Comparison of ENCODE assay signal across 5 fruit fly cellular contexts in the genomic region with DNA sequence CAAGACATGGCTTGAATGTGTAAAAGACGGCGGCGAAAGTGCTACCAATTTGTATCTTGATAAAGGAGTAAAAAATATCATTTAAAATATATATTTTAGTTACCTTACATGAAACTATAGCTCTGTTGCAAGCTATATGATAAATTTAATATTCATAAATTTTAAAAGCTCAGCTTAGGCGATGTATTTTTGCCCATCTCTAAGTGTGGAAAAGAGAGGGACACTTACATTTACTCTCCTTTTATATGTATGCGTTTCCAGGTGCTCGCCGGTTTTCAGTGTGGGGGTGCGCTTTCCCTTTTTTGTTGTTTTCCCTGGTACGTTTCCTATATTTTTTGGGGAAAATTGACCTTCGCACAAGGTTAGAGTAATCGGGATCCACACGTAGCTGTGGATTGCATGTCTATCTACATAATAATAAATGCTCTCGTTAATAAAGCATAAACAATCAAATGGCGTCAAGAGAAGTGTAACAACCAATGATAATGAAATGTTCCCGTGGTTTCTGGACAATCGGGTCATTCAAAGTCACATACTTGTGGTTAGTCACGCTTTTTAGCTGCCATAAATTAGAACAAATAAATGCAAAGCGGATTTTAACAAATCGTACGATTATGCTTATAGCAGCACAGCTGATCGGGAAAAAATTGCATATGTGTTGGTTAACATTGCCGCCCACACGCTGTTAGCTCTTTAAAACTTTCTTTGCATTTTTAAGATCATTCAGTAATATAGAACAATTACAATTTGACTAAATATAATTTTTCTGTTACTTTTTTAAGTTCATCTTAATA.
TF ChIP-seq lines count a peak whose summit lies in the region.

No protein-coding gene starts in this region.

TF ChIP-seq in whole organism, adult, 20 proteins besides CTCF, POLR2A, EP300 and RAD21 (continued from another document):
- TF ChIP-seq CG11617 (GFP tag; optimal IDR thresholded peaks at IDR 0.05; lab: Kevin White, UChicago) (peak; percentile 100), pad (GFP tag; optimal IDR thresholded peaks at IDR 0.05; lab: Kevin White, UChicago) (peak; percentile 45), cic (GFP tag; optimal IDR thresholded peaks at IDR 0.05; lab: Kevin White, UChicago) (peak; percentile 97), ovo (GFP tag; optimal IDR thresholded peaks at IDR 0.05; lab: Kevin White, UChicago) (peak; percentile 99)

TF ChIP-seq in whole organism, embryonic, 481 proteins besides CTCF, POLR2A, EP300 and RAD21 (continued from another document and continues in another):
- TF ChIP-seq CG30020 (tag; optimal IDR thresholded peaks at IDR 0.05; lab: Kevin White, UChicago): peak; percentile 88
- TF ChIP-seq Usf (GFP tag; optimal IDR thresholded peaks at IDR 0.05; lab: Kevin White, UChicago): peak; percentile 97
- peak; percentile 86 for TF ChIP-seq CG12744 (GFP tag; optimal IDR thresholded peaks at IDR 0.05; lab: Kevin White, UChicago)
- TF ChIP-seq Max (GFP tag; optimal IDR thresholded peaks at IDR 0.05; lab: Kevin White, UChicago): peak; percentile 95
- TF ChIP-seq insv (GFP tag; optimal IDR thresholded peaks at IDR 0.05; lab: Kevin White, UChicago): peak in 1 of 2 experiments; percentile 88
- TF ChIP-seq z (GFP tag; IDR thresholded peaks at IDR 0.05; lab: Robert Waterston, UW): 0 out of 3 replicates have a peak, but pooled peaks have one; percentile 42
- TF ChIP-seq CG43689 (GFP tag; IDR thresholded peaks at IDR 0.05; lab: Robert Waterston, UW): peak; percentile 89
- TF ChIP-seq Adf1 (GFP tag; IDR thresholded peaks at IDR 0.05; lab: Robert Waterston, UW): peak; percentile 87
- peak in 1 of 2 experiments; percentile 98 for TF ChIP-seq eve (GFP tag; optimal IDR thresholded peaks at IDR 0.05; lab: Kevin White, UChicago)
- TF ChIP-seq dm (GFP tag; optimal IDR thresholded peaks at IDR 0.05; lab: Kevin White, UChicago): peak; percentile 78
- TF ChIP-seq Dad (GFP tag; optimal IDR thresholded peaks at IDR 0.05; lab: Kevin White, UChicago): peak; percentile 87
- TF ChIP-seq da (GFP tag; optimal IDR thresholded peaks at IDR 0.05; lab: Kevin White, UChicago): no peak
- TF ChIP-seq Drgx (GFP tag; IDR thresholded peaks at IDR 0.05; lab: Robert Waterston, UW): peak; percentile 97
- TF ChIP-seq CG2120 (GFP tag; optimal IDR thresholded peaks at IDR 0.05; lab: Kevin White, UChicago): peak; percentile 98
- TF ChIP-seq al (GFP tag; IDR thresholded peaks at IDR 0.05; lab: Robert Waterston, UW): peak; percentile 96
- TF ChIP-seq CG10274 (GFP tag; optimal IDR thresholded peaks at IDR 0.05; lab: Kevin White, UChicago): peak; percentile 85
- TF ChIP-seq CG3281 (GFP tag; optimal IDR thresholded peaks at IDR 0.05; lab: Kevin White, UChicago): no peak
- TF ChIP-seq bcd (GFP tag; optimal IDR thresholded peaks at IDR 0.05; lab: Kevin White, UChicago): peak; percentile 96
- TF ChIP-seq CG11695 (GFP tag; IDR thresholded peaks at IDR 0.05; lab: Robert Waterston, UW): peak; percentile 97
- peak; percentile 54 for TF ChIP-seq Myb (GFP tag; optimal IDR thresholded peaks at IDR 0.05; lab: Kevin White, UChicago)
- peak; percentile 98 for TF ChIP-seq CG10209 (GFP tag; optimal IDR thresholded peaks at IDR 0.05; lab: Kevin White, UChicago)
- peak; percentile 80 for TF ChIP-seq hb (GFP tag; IDR thresholded peaks at IDR 0.05; lab: Robert Waterston, UW; ENCODE audit: partially characterized antibody)
- peak; percentile 91 for TF ChIP-seq sqz (GFP tag; optimal IDR thresholded peaks at IDR 0.05; lab: Kevin White, UChicago)
- TF ChIP-seq NK7.1 (GFP tag; optimal IDR thresholded peaks at IDR 0.05; lab: Kevin White, UChicago): peak; percentile 74
- no peak for TF ChIP-seq CG14965 (GFP tag; optimal IDR thresholded peaks at IDR 0.05; lab: Kevin White, UChicago; ENCODE audit: borderline replicate concordance)
- TF ChIP-seq gce (GFP tag; IDR thresholded peaks at IDR 0.05; lab: Robert Waterston, UW): peak; percentile 85
- TF ChIP-seq pum (GFP tag; optimal IDR thresholded peaks at IDR 0.05; lab: Kevin White, UChicago): peak; percentile 86
- peak; percentile 97 for TF ChIP-seq lilli (GFP tag; optimal IDR thresholded peaks at IDR 0.05; lab: Kevin White, UChicago)

TF ChIP-seq in whole organism, prepupa, 60 proteins besides CTCF, POLR2A, EP300 and RAD21 (continued from another document and continues in another):
- peak; percentile 98 for TF ChIP-seq lz (GFP tag; optimal IDR thresholded peaks at IDR 0.05; lab: Kevin White, UChicago)
- peak; percentile 98 for TF ChIP-seq CG6854 (GFP tag; optimal IDR thresholded peaks at IDR 0.05; lab: Kevin White, UChicago)
- peak; percentile 98 for TF ChIP-seq CG3919 (GFP tag; optimal IDR thresholded peaks at IDR 0.05; lab: Kevin White, UChicago)
- peak; percentile 95 for TF ChIP-seq CG1621 (tag; optimal IDR thresholded peaks at IDR 0.05; lab: Kevin White, UChicago)
- TF ChIP-seq CG31627 (GFP tag; optimal IDR thresholded peaks at IDR 0.05; lab: Kevin White, UChicago): peak; percentile 93
- peak; percentile 96 for TF ChIP-seq Gug (GFP tag; IDR thresholded peaks at IDR 0.05; lab: Robert Waterston, UW)
- peak; percentile 96 for TF ChIP-seq dac (GFP tag; optimal IDR thresholded peaks at IDR 0.05; lab: Kevin White, UChicago)
- peak; percentile 98 for TF ChIP-seq Sox102F (GFP tag; optimal IDR thresholded peaks at IDR 0.05; lab: Kevin White, UChicago)
- peak; percentile 97 for TF ChIP-seq Sox14 (GFP tag; optimal IDR thresholded peaks at IDR 0.05; lab: Kevin White, UChicago)
- TF ChIP-seq CG8319 (GFP tag; optimal IDR thresholded peaks at IDR 0.05; lab: Kevin White, UChicago): peak; percentile 94
- TF ChIP-seq CG11902 (GFP tag; optimal IDR thresholded peaks at IDR 0.05; lab: Kevin White, UChicago): peak; percentile 94
- peak; percentile 93 for TF ChIP-seq CG11762 (GFP tag; optimal IDR thresholded peaks at IDR 0.05; lab: Kevin White, UChicago; ENCODE audit: insufficient read depth)
- TF ChIP-seq Smox (GFP tag; optimal IDR thresholded peaks at IDR 0.05; lab: Kevin White, UChicago): peak; percentile 97
- peak; percentile 94 for TF ChIP-seq spab (GFP tag; optimal IDR thresholded peaks at IDR 0.05; lab: Kevin White, UChicago)
- TF ChIP-seq CG11294 (GFP tag; IDR thresholded peaks at IDR 0.05; lab: Robert Waterston, UW): peak; percentile 96
- peak; percentile 98 for TF ChIP-seq CG6792 (GFP tag; optimal IDR thresholded peaks at IDR 0.05; lab: Kevin White, UChicago)
- peak; percentile 96 for TF ChIP-seq CG16779 (tag; optimal IDR thresholded peaks at IDR 0.05; lab: Kevin White, UChicago)
- peak; percentile 93 to 95 for TF ChIP-seq salr (GFP tag; optimal IDR thresholded peaks at IDR 0.05; lab: Kevin White, UChicago)
- TF ChIP-seq fd59A (GFP tag; optimal IDR thresholded peaks at IDR 0.05; lab: Kevin White, UChicago): peak; percentile 98
- peak; percentile 98 for TF ChIP-seq dsx (GFP tag; optimal IDR thresholded peaks at IDR 0.05; lab: Kevin White, UChicago; ENCODE audit: poor library complexity, severe bottlenecking)
- TF ChIP-seq Eip93F (GFP tag; optimal IDR thresholded peaks at IDR 0.05; lab: Kevin White, UChicago): peak; percentile 96
- TF ChIP-seq fkh (GFP tag; optimal IDR thresholded peaks at IDR 0.05; lab: Kevin White, UChicago): peak; percentile 94
- TF ChIP-seq Hr39 (GFP tag; optimal IDR thresholded peaks at IDR 0.05; lab: Kevin White, UChicago): peak; percentile 89
- peak; percentile 99 for TF ChIP-seq esn (GFP tag; optimal IDR thresholded peaks at IDR 0.05; lab: Kevin White, UChicago)
- TF ChIP-seq Met (GFP tag; optimal IDR thresholded peaks at IDR 0.05; lab: Kevin White, UChicago): peak; percentile 99
- peak; percentile 96 for TF ChIP-seq eg (GFP tag; IDR thresholded peaks at IDR 0.05; lab: Robert Waterston, UW)
- peak; percentile 95 for TF ChIP-seq CG6276 (GFP tag; optimal IDR thresholded peaks at IDR 0.05; lab: Kevin White, UChicago)
- TF ChIP-seq OdsH (GFP tag; optimal IDR thresholded peaks at IDR 0.05; lab: Kevin White, UChicago): peak; percentile 98
- peak; percentile 99 for TF ChIP-seq Ets96B (tag; optimal IDR thresholded peaks at IDR 0.05; lab: Kevin White, UChicago)
- TF ChIP-seq Lpt (GFP tag; optimal IDR thresholded peaks at IDR 0.05; lab: Kevin White, UChicago): peak; percentile 95

TF ChIP-seq in whole organism, pupa, 21 proteins besides CTCF, POLR2A, EP300 and RAD21 (continued from another document):
- TF ChIP-seq CG13204 (GFP tag; optimal IDR thresholded peaks at IDR 0.05; lab: Kevin White, UChicago) (peak; percentile 97), Pif1B (GFP tag; optimal IDR thresholded peaks at IDR 0.05; lab: Kevin White, UChicago) (peak; percentile 99)

TF ChIP-seq in whole organism, wandering third instar larva, 38 proteins besides CTCF, POLR2A, EP300 and RAD21 (continued from another document):
- TF ChIP-seq Sp1 (GFP tag; optimal IDR thresholded peaks at IDR 0.05; lab: Kevin White, UChicago) (peak; percentile 100), fru (GFP tag; optimal IDR thresholded peaks at IDR 0.05; lab: Kevin White, UChicago) (peak; percentile 99), br (GFP tag; optimal IDR thresholded peaks at IDR 0.05; lab: Kevin White, UChicago) (peak; percentile 99), usp (GFP tag; optimal IDR thresholded peaks at IDR 0.05; lab: Kevin White, UChicago) (no peak), lola (GFP tag; optimal IDR thresholded peaks at IDR 0.05; lab: Kevin White, UChicago) (no peak), sv (GFP tag; optimal IDR thresholded peaks at IDR 0.05; lab: Kevin White, UChicago) (peak; percentile 94), dsf (GFP tag; optimal IDR thresholded peaks at IDR 0.05; lab: Kevin White, UChicago; ENCODE audit: borderline replicate concordance) (peak; percentile 94), Mio (GFP tag; optimal IDR thresholded peaks at IDR 0.05; lab: Kevin White, UChicago) (peak; percentile 71), Abd-B (GFP tag; optimal IDR thresholded peaks at IDR 0.05; lab: Kevin White, UChicago) (no peak), GATAd (GFP tag; optimal IDR thresholded peaks at IDR 0.05; lab: Kevin White, UChicago) (peak; percentile 89), sage (GFP tag; optimal IDR thresholded peaks at IDR 0.05; lab: Kevin White, UChicago) (peak; percentile 94), jim (GFP tag; optimal IDR thresholded peaks at IDR 0.05; lab: Kevin White, UChicago) (peak; percentile 40), h (GFP tag; optimal IDR thresholded peaks at IDR 0.05; lab: Kevin White, UChicago) (peak; percentile 99), woc (GFP tag; optimal IDR thresholded peaks at IDR 0.05; lab: Kevin White, UChicago) (peak; percentile 96), ey (GFP tag; optimal IDR thresholded peaks at IDR 0.05; lab: Kevin White, UChicago) (peak; percentile 97), Hnf4 (GFP tag; optimal IDR thresholded peaks at IDR 0.05; lab: Kevin White, UChicago) (peak; percentile 93), foxo (GFP tag; optimal IDR thresholded peaks at IDR 0.05; lab: Kevin White, UChicago) (peak; percentile 75 to 99), psq (GFP tag; optimal IDR thresholded peaks at IDR 0.05; lab: Kevin White, UChicago) (peak; percentile 99), HLH106 (tag; optimal IDR thresholded peaks at IDR 0.05; lab: Kevin White, UChicago) (peak; percentile 99), CrebA (GFP tag; optimal IDR thresholded peaks at IDR 0.05; lab: Kevin White, UChicago; ENCODE audit: borderline replicate concordance) (no peak)
